Fruit fly (Drosophila melanogaster): ENCODE results near the gene amx.
A peak's percentile ranks its signal among the peaks of the same experiment; 100 is the strongest.

amx gene

dm6 chrX:9251212-9251877 is 4.2 kb upstream of the amx start (continued):
- TF ChIP-seq dpn (GFP tag; optimal IDR thresholded peaks at IDR 0.05), result peak in 1 of 2 experiments; percentile 24
- peak; percentile 4 for TF ChIP-seq CG17385 (GFP tag; optimal IDR thresholded peaks at IDR 0.05)
- TF ChIP-seq Dip3 (GFP tag; optimal IDR thresholded peaks at IDR 0.05), result no peak
- TF ChIP-seq CG6683 (GFP tag; optimal IDR thresholded peaks at IDR 0.05), result no peak
- no peak for TF ChIP-seq CG12071 (GFP tag; optimal IDR thresholded peaks at IDR 0.05)
- peak; percentile 51 for TF ChIP-seq Drgx (GFP tag; IDR thresholded peaks at IDR 0.05)
- TF ChIP-seq toy (GFP tag; IDR thresholded peaks at IDR 0.05), result no peak
- TF ChIP-seq Dp (GFP tag; optimal IDR thresholded peaks at IDR 0.05), result no peak
- no peak for TF ChIP-seq fd64A (GFP tag; optimal IDR thresholded peaks at IDR 0.05)
- no peak for TF ChIP-seq HHEX (GFP tag; optimal IDR thresholded peaks at IDR 0.05)
- no peak for TF ChIP-seq Hr39 (optimal IDR thresholded peaks at IDR 0.05)
- peak; percentile 21 for TF ChIP-seq unpg (GFP tag; optimal IDR thresholded peaks at IDR 0.05)
- no peak for TF ChIP-seq CG34376 (GFP tag; optimal IDR thresholded peaks at IDR 0.05)
- no peak for TF ChIP-seq CG11085 (GFP tag; IDR thresholded peaks at IDR 0.05)
- TF ChIP-seq eve (GFP tag; optimal IDR thresholded peaks at IDR 0.05), result no peak
- TF ChIP-seq twi (tag; optimal IDR thresholded peaks at IDR 0.05), result no peak
- no peak for TF ChIP-seq aop (GFP tag; IDR thresholded peaks at IDR 0.05)
- peak; percentile 13 for TF ChIP-seq lbe (GFP tag; optimal IDR thresholded peaks at IDR 0.05)
- TF ChIP-seq pzg (GFP tag; optimal IDR thresholded peaks at IDR 0.05), result no peak
- no peak for TF ChIP-seq hth (optimal IDR thresholded peaks at IDR 0.05)
- no peak for TF ChIP-seq sna (GFP tag; IDR thresholded peaks at IDR 0.05; ENCODE audit: partially characterized antibody)
- no peak for TF ChIP-seq jigr1 (GFP tag; IDR thresholded peaks at IDR 0.05)
- TF ChIP-seq Hr78 (GFP tag; optimal IDR thresholded peaks at IDR 0.05), result peak in 1 of 2 experiments; percentile 8
- no peak for TF ChIP-seq CG12299 (tag; optimal IDR thresholded peaks at IDR 0.05)
- TF ChIP-seq wor (GFP tag; IDR thresholded peaks at IDR 0.05), result peak; percentile 30; the same call in 1 of the 2 replicates
- TF ChIP-seq onecut (GFP tag; IDR thresholded peaks at IDR 0.05), result no peak
- TF ChIP-seq D19B (GFP tag; optimal IDR thresholded peaks at IDR 0.05), result no peak
- no peak for TF ChIP-seq CG15073 (GFP tag; optimal IDR thresholded peaks at IDR 0.05)
- TF ChIP-seq jumu (GFP tag; optimal IDR thresholded peaks at IDR 0.05), result no peak
- TF ChIP-seq CG7745 (tag; optimal IDR thresholded peaks at IDR 0.05), result no peak
- no peak for TF ChIP-seq pfk (GFP tag; optimal IDR thresholded peaks at IDR 0.05)
- TF ChIP-seq wek (GFP tag; optimal IDR thresholded peaks at IDR 0.05), result no peak
- TF ChIP-seq CG43689 (GFP tag; IDR thresholded peaks at IDR 0.05), result no peak
- peak; percentile 25; the same call in 1 of the 2 replicates for TF ChIP-seq CG4360 (GFP tag; IDR thresholded peaks at IDR 0.05)
- no peak for TF ChIP-seq p53 (GFP tag; optimal IDR thresholded peaks at IDR 0.05)
- TF ChIP-seq ERR (GFP tag; optimal IDR thresholded peaks at IDR 0.05), result no peak
- TF ChIP-seq repo (GFP tag; optimal IDR thresholded peaks at IDR 0.05), result no peak
- TF ChIP-seq Deaf1 (tag; optimal IDR thresholded peaks at IDR 0.05), result no peak
- TF ChIP-seq dmrt11E (tag; optimal IDR thresholded peaks at IDR 0.05), result peak; percentile 7
- no peak for TF ChIP-seq salm (tag; optimal IDR thresholded peaks at IDR 0.05)
- no peak for TF ChIP-seq bigmax (GFP tag; optimal IDR thresholded peaks at IDR 0.05)
- TF ChIP-seq CG42726 (GFP tag; IDR thresholded peaks at IDR 0.05; ENCODE audit: partially characterized antibody), result no peak
- no peak for TF ChIP-seq CG14014 (GFP tag; IDR thresholded peaks at IDR 0.05)
- no peak for TF ChIP-seq psq (GFP tag; optimal IDR thresholded peaks at IDR 0.05)
- TF ChIP-seq CG18764 (GFP tag; optimal IDR thresholded peaks at IDR 0.05), result no peak
- no peak for TF ChIP-seq D (optimal IDR thresholded peaks at IDR 0.05)
- TF ChIP-seq D (GFP tag; optimal IDR thresholded peaks at IDR 0.05), result no peak
- TF ChIP-seq Lhr (GFP tag; optimal IDR thresholded peaks at IDR 0.05), result no peak
- no peak for TF ChIP-seq HmgZ (tag; optimal IDR thresholded peaks at IDR 0.05)
- no peak for TF ChIP-seq CG11723 (GFP tag; optimal IDR thresholded peaks at IDR 0.05)
- TF ChIP-seq wdn (GFP tag; IDR thresholded peaks at IDR 0.05), result no peak

Measured in whole organism, embryonic.